Worm (Caenorhabditis elegans): Measurements from ENCODE around the gene snrp-40.1.
A peak's percentile ranks its signal among the peaks of the same experiment; 100 is the strongest.

Gene snrp-40.1

ce11 chrX:11328710-11329109, 29.1 kb upstream of the snrp-40.1 start:
- TF ChIP-seq lin-14 (GFP tag; optimal IDR thresholded peaks at IDR 0.05) (peak; percentile 63), unc-98 (GFP tag; IDR thresholded peaks at IDR 0.05) (no peak), ama-1 (optimal IDR thresholded peaks at IDR 0.05) (no peak), efl-1 (optimal IDR thresholded peaks at IDR 0.05) (no peak), efl-1 (GFP tag; optimal IDR thresholded peaks at IDR 0.05 in 1 of 2) (peak in 1 of 2 experiments; percentile 53)

DNA sequence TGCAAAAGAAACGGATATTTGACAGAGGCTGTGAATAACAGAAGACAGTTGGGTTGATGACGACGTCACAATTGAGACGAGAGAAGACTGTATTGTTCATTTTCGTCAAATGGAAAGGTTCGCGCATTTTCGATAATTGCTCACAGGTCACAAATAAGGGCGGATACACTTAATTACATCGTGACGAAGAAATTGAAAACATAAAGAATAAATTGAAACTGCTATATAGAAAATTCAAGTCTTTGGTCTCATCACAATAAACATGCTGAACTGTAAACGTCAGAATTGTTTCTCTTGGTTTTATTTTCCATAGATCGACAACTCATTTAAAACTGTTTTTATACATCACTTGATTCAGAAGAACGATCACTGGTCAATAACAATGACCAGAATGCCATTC, 27.2 kb upstream of the snrp-40.1 start, which contains the start of gene ZK455.5:
ZK455.5 (minus strand) TSS at position 101 of the 400 bp plus-strand sequence.
- TF ChIP-seq jun-1 (tag; optimal IDR thresholded peaks at IDR 0.05) (no peak), blmp-1 (tag; optimal IDR thresholded peaks at IDR 0.05) (peak; percentile 14)

- no peak for TF ChIP-seq unc-130 (tag; optimal IDR thresholded peaks at IDR 0.05)
- no peak for TF ChIP-seq ceh-63 (GFP tag; optimal IDR thresholded peaks at IDR 0.05)
- no peak for TF ChIP-seq alr-1 (tag; optimal IDR thresholded peaks at IDR 0.05; ENCODE audit: borderline replicate concordance)
- TF ChIP-seq snpc-4 (tag; optimal IDR thresholded peaks at IDR 0.05): no peak
- no peak for TF ChIP-seq lin-13 (GFP tag; optimal IDR thresholded peaks at IDR 0.05)
- no peak for TF ChIP-seq C16A3.4 (tag; optimal IDR thresholded peaks at IDR 0.05)
- TF ChIP-seq lin-14 (GFP tag; optimal IDR thresholded peaks at IDR 0.05): peak; percentile 5
- TF ChIP-seq sox-4 (tag; optimal IDR thresholded peaks at IDR 0.05): no peak
- peak; percentile 73 for TF ChIP-seq elt-2 (tag; optimal IDR thresholded peaks at IDR 0.05)
Measured at ce11 chrX:11324240-11324639, 24.7 kb upstream of the snrp-40.1 start, which contains the start of gene asm-2. asm-2 (minus strand) TSS chrX:11324251.

DNA sequence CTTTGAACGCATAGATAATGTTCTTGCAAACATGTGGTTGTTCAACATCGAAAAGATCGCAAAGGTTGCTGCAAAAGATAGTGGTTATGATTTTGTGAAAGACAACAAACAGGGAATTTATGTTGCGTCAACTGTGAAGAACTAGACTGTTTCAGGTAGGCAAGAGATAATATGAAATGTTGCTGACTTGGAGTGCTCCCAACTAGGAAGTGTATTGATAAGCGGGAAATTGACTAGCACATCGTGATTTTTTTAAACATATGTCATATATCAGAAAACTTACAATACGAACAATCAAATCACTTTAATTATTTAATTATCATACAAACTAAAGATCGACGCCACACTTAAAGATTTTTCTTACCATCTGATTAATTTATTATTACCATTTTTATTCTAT, 23.6 kb upstream of the snrp-40.1 start:
- TF ChIP-seq elt-2 (tag; optimal IDR thresholded peaks at IDR 0.05): peak; percentile 3
- no peak for TF ChIP-seq ztf-4 (tag; optimal IDR thresholded peaks at IDR 0.05)

DNA sequence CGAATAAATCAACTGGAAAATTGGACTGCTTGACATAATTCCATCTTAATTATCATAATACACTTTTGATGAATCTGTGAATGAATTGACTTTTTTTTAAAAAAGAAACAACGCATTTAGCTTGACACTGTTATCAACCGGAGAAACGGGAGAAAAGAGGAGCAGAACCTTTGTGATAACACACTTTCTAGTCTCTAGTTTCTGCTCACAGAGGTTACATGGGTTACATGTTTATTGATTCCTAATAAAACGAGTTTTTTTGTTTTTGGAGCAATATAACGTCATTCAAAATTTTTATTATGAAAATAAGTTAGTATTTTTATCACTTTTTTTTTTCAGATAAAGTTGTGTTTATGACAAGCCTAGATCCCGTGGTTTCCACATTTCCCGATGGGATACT, 18.4 kb upstream of the snrp-40.1 start, which contains the start of gene hizr-1:
hizr-1 (plus strand) TSS at position 340 of the 400 bp plus-strand sequence.
- no peak for TF ChIP-seq mdl-1 (tag; optimal IDR thresholded peaks at IDR 0.05)
- TF ChIP-seq jun-1 (tag; optimal IDR thresholded peaks at IDR 0.05): no peak
- TF ChIP-seq elt-2 (tag; optimal IDR thresholded peaks at IDR 0.05): peak; percentile 12
- TF ChIP-seq elt-3 (tag; optimal IDR thresholded peaks at IDR 0.05): no peak
- TF ChIP-seq lin-15B (tag; optimal IDR thresholded peaks at IDR 0.05): no peak

DNA sequence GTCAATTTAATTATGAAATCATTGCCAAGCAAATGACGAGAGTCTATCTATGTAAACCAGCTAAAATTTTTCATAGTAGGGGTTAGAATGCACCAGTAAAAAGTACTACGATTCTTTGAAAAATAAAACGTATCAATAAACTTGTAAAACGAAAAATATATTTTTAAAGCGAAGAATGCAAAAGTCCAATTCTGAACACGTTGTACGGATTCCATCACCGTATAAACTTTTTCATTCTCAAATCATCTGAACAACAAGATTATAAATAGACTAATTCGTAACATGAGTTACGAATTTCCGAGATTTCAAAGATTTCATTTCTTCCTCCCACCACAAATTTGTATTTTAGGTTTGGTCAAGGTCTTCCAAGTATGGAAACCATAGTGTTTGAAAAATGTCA, 17.2 kb upstream of the snrp-40.1 start, which contains the start of gene nlp-57:
nlp-57 (plus strand) TSS at position 301 of the 400 bp plus-strand sequence.
- TF ChIP-seq hpl-2 (GFP tag; optimal IDR thresholded peaks at IDR 0.05): no peak
- TF ChIP-seq fkh-4 (tag; optimal IDR thresholded peaks at IDR 0.05; ENCODE audit: borderline replicate concordance): no peak
- no peak for TF ChIP-seq nhr-20 (tag; optimal IDR thresholded peaks at IDR 0.05)
- TF ChIP-seq dsc-1 (tag; optimal IDR thresholded peaks at IDR 0.05): no peak
- no peak for TF ChIP-seq sptf-1 (tag; optimal IDR thresholded peaks at IDR 0.05)
- TF ChIP-seq elt-3 (tag; optimal IDR thresholded peaks at IDR 0.05): no peak
- no peak for TF ChIP-seq unc-130 (tag; optimal IDR thresholded peaks at IDR 0.05)
- TF ChIP-seq dpl-1 (GFP tag; optimal IDR thresholded peaks at IDR 0.05): no peak
- TF ChIP-seq swsn-7 (tag; optimal IDR thresholded peaks at IDR 0.05): no peak
- TF ChIP-seq lsy-2 (tag; optimal IDR thresholded peaks at IDR 0.05): no peak
- TF ChIP-seq fkh-8 (tag; optimal IDR thresholded peaks at IDR 0.05): no peak
- TF ChIP-seq hlh-17 (GFP tag; optimal IDR thresholded peaks at IDR 0.05; ENCODE audit: borderline replicate concordance): no peak

ce11 chrX:11315392-11315791, 15.8 kb upstream of the snrp-40.1 start, which contains the start of gene F08G12.11:
F08G12.11 (minus strand) TSS chrX:11315572.
- TF ChIP-seq mef-2 (tag; optimal IDR thresholded peaks at IDR 0.05) (no peak), irx-1 (tag; optimal IDR thresholded peaks at IDR 0.05) (no peak), tbx-2 (tag; optimal IDR thresholded peaks at IDR 0.05) (peak; percentile 43), lin-13 (GFP tag; optimal IDR thresholded peaks at IDR 0.05) (no peak), lin-14 (GFP tag; optimal IDR thresholded peaks at IDR 0.05) (no peak), ces-1 (GFP tag; optimal IDR thresholded peaks at IDR 0.05) (no peak)

Data from whole organism, L1 larva.